Fruit fly (Drosophila melanogaster) Kc167 (cell line): ENCODE data around the gene CG10588.

Experiments
- Sin3A ChIP-seq: fragments of >200 bp; optimal IDR thresholded peaks from 2 replicates; lab custom pipeline; 2018; ENCODE audit warnings: missing external identifiers
- psq ChIP-seq: fragments of >200 bp; optimal IDR thresholded peaks from 2 replicates; lab custom pipeline; 2017; ENCODE audit warnings: missing external identifiers

DNA sequence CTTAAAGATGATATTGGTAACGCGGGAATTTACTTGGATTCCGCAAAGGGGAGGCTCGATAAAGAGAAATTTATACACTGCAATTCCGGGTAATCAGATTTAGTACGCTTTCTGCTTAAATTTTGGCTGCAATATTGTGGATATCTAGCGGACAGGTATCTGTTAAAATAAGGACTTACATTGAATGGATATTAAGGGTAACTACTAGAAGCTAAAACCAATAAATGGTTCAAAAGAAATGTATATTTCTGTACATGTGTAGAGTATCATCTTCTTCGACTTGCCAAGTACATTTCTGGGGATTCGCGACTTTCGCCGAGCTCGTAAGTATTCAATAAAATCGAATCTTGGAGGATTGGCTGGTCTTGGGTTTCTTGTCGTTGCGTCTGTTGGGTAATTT lies 27.3 kb upstream of the CG10588 start:
- TF ChIP-seq Sin3A (lab: Kevin White, UChicago) (no peak), psq (lab: Kevin White, UChicago) (no peak)
